Worm (Caenorhabditis elegans): ENCODE results near the gene unc-84.

DNA sequence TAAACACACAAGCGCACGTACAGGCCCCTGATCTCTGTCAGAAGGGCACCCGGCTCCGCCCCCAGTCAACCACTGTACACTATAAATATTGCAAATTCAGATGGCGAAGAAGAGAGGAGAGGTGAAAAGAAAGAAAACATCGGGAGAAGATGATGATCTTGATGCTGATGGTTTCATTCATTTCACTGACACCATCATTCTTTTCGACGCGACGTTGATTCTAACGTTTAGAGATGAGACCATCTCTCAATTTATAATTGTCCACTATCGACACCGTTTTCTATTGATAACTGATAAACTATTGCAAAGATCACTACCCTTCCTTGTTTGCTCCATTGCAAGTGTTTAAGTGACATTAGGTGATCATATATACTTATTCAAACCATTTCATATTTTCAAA, 43.2 kb upstream of the unc-84 start:
- TF ChIP-seq him-1 (tag; optimal IDR thresholded peaks at IDR 0.05) (no peak), dao-5 (tag; optimal IDR thresholded peaks at IDR 0.05) (no peak)

Data from whole organism, L4/young adult.